Worm (Caenorhabditis elegans) whole organism, late embryonic: ENCODE results near the gene sulp-4.

Experiments
- F13H6.1 ChIP-seq: sonication (generic microtip); optimal IDR thresholded peaks from 2 replicates; lab custom pipeline; 2016; ENCODE audit warnings: missing genetic modification characterization, missing compliant biosample characterization
- Y22D7AL.16 ChIP-seq: sonication (generic microtip); optimal IDR thresholded peaks from 2 replicates; lab custom pipeline; 2016; ENCODE audit warnings: missing genetic modification characterization, missing compliant biosample characterization
- ama-1 ChIP-seq: fragments of 150-350 bp; optimal IDR thresholded peaks from 2 replicates; lab custom pipeline; 2014
- ceh-14 ChIP-seq: sonication (generic microtip); optimal IDR thresholded peaks from 2 replicates; lab custom pipeline; 2016; ENCODE audit warnings: missing genotype, missing genetic modification characterization, missing compliant biosample characterization
- ceh-18 ChIP-seq: sonication (generic microtip); optimal IDR thresholded peaks from 2 replicates; lab custom pipeline; 2016; ENCODE audit warnings: missing genetic modification characterization, missing compliant biosample characterization
- ceh-2 ChIP-seq: sonication (generic microtip); optimal IDR thresholded peaks from 2 replicates; lab custom pipeline; 2016; ENCODE audit warnings: missing genotype, missing genetic modification characterization, missing compliant biosample characterization
- ceh-24 ChIP-seq: sonication (generic microtip); optimal IDR thresholded peaks from 2 replicates; lab custom pipeline; 2016; ENCODE audit warnings: mild to moderate bottlenecking, missing genetic modification characterization, missing compliant biosample characterization
- ceh-30 ChIP-seq: fragments of 150-350 bp; optimal IDR thresholded peaks from 2 replicates; lab custom pipeline; 2014; ENCODE audit warnings: missing biosample characterization, missing genetic modification characterization
- ceh-31 ChIP-seq: sonication (generic microtip); optimal IDR thresholded peaks from 2 replicates; lab custom pipeline; 2016; ENCODE audit warnings: missing genetic modification characterization, missing compliant biosample characterization
- ceh-45 ChIP-seq: fragments of 200-800 bp; sonication (Bioruptor generic); IDR thresholded peaks from 2 replicates; pipeline ENCODE4 v1.3.6; 2022; ENCODE audit warnings: missing genetic modification reagents, missing genetic modification characterization, missing compliant biosample characterization
- che-1 ChIP-seq: sonication (generic microtip); optimal IDR thresholded peaks from 2 replicates; lab custom pipeline; 2016; ENCODE audit warnings: mild to moderate bottlenecking, missing genetic modification characterization, missing compliant biosample characterization
- dmd-4 ChIP-seq: sonication (generic microtip); optimal IDR thresholded peaks from 2 replicates; lab custom pipeline; 2016; ENCODE audit warnings: borderline replicate concordance, missing genetic modification characterization, missing compliant biosample characterization
- ets-4 ChIP-seq: sonication (generic microtip); optimal IDR thresholded peaks from 2 replicates; lab custom pipeline; 2016; ENCODE audit warnings: missing genetic modification characterization, missing compliant biosample characterization
- fkh-10 ChIP-seq: fragments of 150-350 bp; optimal IDR thresholded peaks from 2 replicates; lab custom pipeline; 2014; ENCODE audit warnings: missing biosample characterization, missing genetic modification reagents, missing genetic modification characterization
- fkh-6 ChIP-seq: sonication (generic microtip); optimal IDR thresholded peaks from 2 replicates; lab custom pipeline; 2016; ENCODE audit warnings: missing genetic modification characterization, missing compliant biosample characterization
- gmeb-2 ChIP-seq: sonication (generic microtip); optimal IDR thresholded peaks from 2 replicates; lab custom pipeline; 2016; ENCODE audit warnings: missing genetic modification characterization, inconsistent platforms, missing compliant biosample characterization
- hlh-13 ChIP-seq: fragments of 200-800 bp; sonication (Bioruptor generic); optimal IDR thresholded peaks from 2 replicates; lab custom pipeline; 2018; ENCODE audit warnings: mild to moderate bottlenecking, missing genetic modification characterization, missing compliant biosample characterization
- hlh-15 ChIP-seq: sonication (generic microtip); optimal IDR thresholded peaks from 2 replicates; lab custom pipeline; 2016; ENCODE audit warnings: missing genetic modification characterization, missing compliant biosample characterization
- hlh-30 ChIP-seq: sonication (generic microtip); optimal IDR thresholded peaks from 2 replicates; lab custom pipeline; 2017; ENCODE audit warnings: antibody characterized with exemption, missing genetic modification characterization, missing compliant biosample characterization; ENCODE audit not compliant: insufficient read depth
- lin-11 ChIP-seq: fragments of 200-800 bp; sonication (Bioruptor generic); optimal IDR thresholded peaks from 2 replicates; lab custom pipeline; 2018; ENCODE audit warnings: mild to moderate bottlenecking, missing genetic modification characterization, missing compliant biosample characterization
- madf-2 ChIP-seq: sonication (generic microtip); optimal IDR thresholded peaks from 2 replicates; lab custom pipeline; 2017; ENCODE audit warnings: missing genetic modification characterization, missing compliant biosample characterization
- mec-3 ChIP-seq: sonication (generic microtip); optimal IDR thresholded peaks from 2 replicates; lab custom pipeline; 2016; ENCODE audit warnings: borderline replicate concordance, missing genetic modification characterization, missing compliant biosample characterization
- nhr-232 ChIP-seq: sonication (generic microtip); optimal IDR thresholded peaks from 2 replicates; lab custom pipeline; 2016; ENCODE audit warnings: missing genetic modification characterization, missing compliant biosample characterization
- npax-4 ChIP-seq: sonication (generic microtip); optimal IDR thresholded peaks from 2 replicates; lab custom pipeline; 2016; ENCODE audit warnings: missing genetic modification characterization, missing compliant biosample characterization
- pag-3 ChIP-seq: sonication (generic microtip); optimal IDR thresholded peaks from 2 replicates; lab custom pipeline; 2016; ENCODE audit warnings: missing compliant biosample characterization, missing genetic modification characterization, borderline replicate concordance
- pha-2 ChIP-seq: sonication (generic microtip); optimal IDR thresholded peaks from 2 replicates; lab custom pipeline; 2017; ENCODE audit warnings: mild to moderate bottlenecking, missing genetic modification characterization, missing compliant biosample characterization
- pha-4 ChIP-seq: fragments of 150-350 bp; optimal IDR thresholded peaks from 2 replicates; lab custom pipeline; 2018; ENCODE audit warnings: missing biosample characterization, missing genetic modification reagents, missing genetic modification characterization
- pros-1 ChIP-seq: fragments of 150-350 bp; optimal IDR thresholded peaks from 2 replicates; lab custom pipeline; 2014; ENCODE audit warnings: missing biosample characterization, missing genetic modification reagents, missing genetic modification characterization
- ref-2 ChIP-seq: sonication (generic microtip); optimal IDR thresholded peaks from 2 replicates; lab custom pipeline; 2016; ENCODE audit warnings: missing genetic modification characterization, missing compliant biosample characterization
- sox-4 ChIP-seq: sonication (generic microtip); optimal IDR thresholded peaks from 2 replicates; lab custom pipeline; 2017; ENCODE audit warnings: mild to moderate bottlenecking, missing genetic modification characterization, inconsistent platforms, missing compliant biosample characterization
- syd-9 ChIP-seq: sonication (generic microtip); optimal IDR thresholded peaks from 2 replicates; lab custom pipeline; 2016; ENCODE audit warnings: mild to moderate bottlenecking, missing genetic modification characterization, moderate library complexity, missing compliant biosample characterization
- tbx-2 ChIP-seq: sonication (generic microtip); optimal IDR thresholded peaks from 2 replicates; lab custom pipeline; 2016; ENCODE audit warnings: missing genetic modification characterization, missing compliant biosample characterization
- unc-3 ChIP-seq, 2 experiments: fragments of 200-800 bp in 1 of 2; sonication (Bioruptor generic) in 1 of 2; sonication (generic microtip) in 1 of 2; conservative IDR thresholded peaks in 1 of 2; optimal IDR thresholded peaks in 1 of 2; 2 replicates each; pipeline versions ENCODE4 v1.3.6 to Lab custom; 2016 to 2022; ENCODE audit warnings: missing compliant biosample characterization in 2 of 2, missing genetic modification characterization in 2 of 2, missing genetic modification reagents in 1 of 2
- unc-42 ChIP-seq: sonication (generic microtip); optimal IDR thresholded peaks from 2 replicates; lab custom pipeline; 2016; ENCODE audit warnings: missing genotype, missing genetic modification characterization, missing compliant biosample characterization
- unc-55 ChIP-seq: sonication (generic microtip); optimal IDR thresholded peaks from 2 replicates; lab custom pipeline; 2017; ENCODE audit warnings: missing biosample characterization, missing genetic modification reagents, missing genetic modification characterization
- unc-86 ChIP-seq: sonication (generic microtip); optimal IDR thresholded peaks from 2 replicates; lab custom pipeline; 2016; ENCODE audit warnings: missing genetic modification characterization, missing compliant biosample characterization
- ztf-16 ChIP-seq: sonication (generic microtip); optimal IDR thresholded peaks from 2 replicates; lab custom pipeline; 2017; ENCODE audit warnings: missing genetic modification characterization, missing compliant biosample characterization

The sulp-4 gene

DNA sequence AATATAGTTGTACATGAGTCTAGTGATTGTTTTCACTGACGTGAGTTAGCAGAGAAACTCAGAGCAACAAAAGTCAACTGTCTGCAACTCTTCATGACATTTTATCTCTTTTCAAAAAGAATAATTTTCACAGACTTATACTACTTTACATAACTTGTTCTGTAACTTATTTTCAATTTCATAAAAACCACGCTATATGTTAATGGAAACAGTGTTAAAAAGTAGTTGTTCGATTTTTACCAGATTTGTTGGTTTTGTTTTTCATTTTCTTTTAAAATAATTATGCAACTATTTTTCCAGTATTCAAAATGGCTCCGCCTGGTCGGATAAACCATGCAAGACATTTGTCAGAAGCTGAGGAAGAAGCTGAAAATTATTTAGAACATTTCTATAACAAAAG, at the start of gene sulp-4:
Gene sulp-4 (plus strand): TSS at position 301 of the 400 bp plus-strand sequence.
- TF ChIP-seq npax-4 (tag; lab: Kevin White, UChicago) (no peak), syd-9 (no peak), F13H6.1 (tag; lab: Kevin White, UChicago) (no peak), ref-2 (tag; lab: Kevin White, UChicago) (no peak), tbx-2 (tag; lab: Kevin White, UChicago) (no peak), unc-3 (GFP tag; conservative IDR thresholded peaks at IDR 0.05; lab: Robert Waterston, UW) (no peak), unc-3 (tag; optimal IDR thresholded peaks at IDR 0.05; lab: Kevin White, UChicago) (no peak), mec-3 (tag; lab: Kevin White, UChicago) (no peak), ceh-30 (tag; lab: Kevin White, UChicago) (no peak)

DNA sequence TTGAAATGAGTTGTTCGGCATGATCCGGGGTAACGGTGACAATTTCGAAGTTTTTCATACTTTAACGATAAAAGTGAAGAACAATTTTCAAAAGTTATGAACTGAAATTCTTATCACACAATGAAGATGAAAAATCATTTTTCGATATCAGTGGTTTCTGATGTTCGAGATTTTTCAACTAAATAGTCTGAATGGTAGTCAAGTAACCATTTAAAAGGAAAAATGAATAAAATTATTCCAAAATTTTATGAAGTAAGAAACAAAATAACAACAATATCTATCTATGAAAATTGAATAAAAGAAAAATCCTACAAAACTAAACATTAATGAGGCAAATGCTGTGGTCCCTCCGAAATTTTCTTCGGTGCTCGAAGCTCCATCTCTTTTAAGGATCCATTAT, 49.5 kb upstream of the sulp-4 start, which contains the start of gene D2023.4:
Gene D2023.4 (minus strand): TSS at position 101 of the 400 bp plus-strand sequence.
- TF ChIP-seq fkh-10 (GFP tag; lab: Kevin White, UChicago) (no peak), nhr-232 (no peak), pha-2 (tag; lab: Kevin White, UChicago) (no peak), pros-1 (tag; lab: Kevin White, UChicago) (no peak), ceh-45 (GFP tag; lab: Robert Waterston, UW) (no peak), hlh-15 (tag; lab: Kevin White, UChicago) (no peak), ceh-14 (tag; lab: Kevin White, UChicago) (no peak), che-1 (no peak), unc-86 (tag; lab: Kevin White, UChicago) (no peak), pag-3 (no peak), fkh-6 (no peak), ztf-16 (tag; lab: Kevin White, UChicago) (no peak), pha-4 (tag; lab: Kevin White, UChicago) (no peak), ets-4 (tag; lab: Kevin White, UChicago) (no peak), ref-2 (tag; lab: Kevin White, UChicago) (no peak), ceh-2 (tag; lab: Kevin White, UChicago) (no peak)

DNA sequence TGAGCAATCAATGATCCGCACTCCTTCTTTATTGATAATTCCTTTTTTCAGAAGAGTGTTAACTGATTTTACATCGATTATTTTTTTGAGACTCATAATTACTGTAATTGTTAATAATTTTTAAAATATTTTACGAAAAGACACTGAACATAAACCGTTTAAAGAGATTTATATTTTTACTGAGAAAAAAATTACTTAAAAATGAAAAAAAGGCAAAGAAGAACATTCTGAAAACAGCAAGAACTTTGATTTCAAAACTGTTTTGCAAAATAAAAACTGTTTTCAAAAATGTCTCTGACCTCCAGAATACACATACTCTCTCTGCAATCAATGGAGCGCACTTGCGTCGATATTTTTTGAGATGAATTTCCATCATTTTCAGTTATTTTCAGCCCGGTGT, 48.2 kb upstream of the sulp-4 start, which contains the start of the genes mpst-1 and D2023.6:
Gene mpst-1 (minus strand): TSS at position 101 of the 400 bp plus-strand sequence.
Gene D2023.6 (plus strand): TSS at position 388 of the 400 bp plus-strand sequence.
- TF ChIP-seq madf-2, result no peak
- no peak for TF ChIP-seq tbx-2 (tag; lab: Kevin White, UChicago)
- TF ChIP-seq syd-9, result no peak
- TF ChIP-seq hlh-13 (GFP tag; lab: Kevin White, UChicago), result no peak
- no peak for TF ChIP-seq ama-1 (lab: Kevin White, UChicago)
- TF ChIP-seq pros-1 (tag; lab: Kevin White, UChicago), result no peak
- no peak for TF ChIP-seq ceh-24 (tag; lab: Kevin White, UChicago)
- no peak for TF ChIP-seq ceh-45 (GFP tag; lab: Robert Waterston, UW)
- TF ChIP-seq dmd-4 (tag; lab: Kevin White, UChicago), result no peak
- TF ChIP-seq unc-42, result no peak
- TF ChIP-seq npax-4 (tag; lab: Kevin White, UChicago), result no peak
- no peak for TF ChIP-seq sox-4
- no peak for TF ChIP-seq ceh-18 (tag; lab: Kevin White, UChicago)

DNA sequence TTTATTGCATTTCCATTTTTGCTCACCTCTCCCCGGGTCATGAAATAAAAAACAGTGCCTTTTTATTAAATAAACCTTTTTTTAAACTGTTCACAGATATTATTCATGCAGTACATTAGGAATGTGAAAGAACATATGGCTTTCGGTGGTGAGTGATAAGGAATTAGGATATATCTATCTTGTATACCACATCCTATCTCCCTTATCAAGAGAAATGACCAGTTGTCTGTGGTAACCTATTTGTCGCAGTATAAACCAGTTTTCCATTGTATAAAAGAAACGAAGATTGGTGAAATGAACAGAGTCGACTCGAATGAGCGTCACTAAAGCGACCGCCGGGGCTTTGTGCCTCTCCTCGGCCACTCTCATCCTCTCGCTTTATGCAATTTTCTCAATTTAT, 45.9 kb upstream of the sulp-4 start, which contains the start of gene col-158:
Gene col-158 (plus strand): TSS at position 301 of the 400 bp plus-strand sequence.
- TF ChIP-seq Y22D7AL.16 (no peak), ceh-31 (tag; lab: Kevin White, UChicago) (no peak), unc-55 (GFP tag; lab: Kevin White, UChicago) (no peak), hlh-30 (tag; lab: Kevin White, UChicago) (no peak), fkh-10 (GFP tag; lab: Kevin White, UChicago) (no peak), gmeb-2 (tag; lab: Kevin White, UChicago) (no peak), ceh-45 (GFP tag; lab: Robert Waterston, UW) (no peak), pros-1 (tag; lab: Kevin White, UChicago) (no peak), syd-9 (no peak), pha-4 (tag; lab: Kevin White, UChicago) (no peak), mec-3 (tag; lab: Kevin White, UChicago) (no peak), fkh-6 (no peak), npax-4 (tag; lab: Kevin White, UChicago) (no peak), lin-11 (tag; lab: Kevin White, UChicago) (no peak)
